Worm (Caenorhabditis elegans): ENCODE measurements around the gene T23F11.4.

The T23F11.4 gene

ce11 chrIII:4693281-4693680 is 28.1 kb upstream of the T23F11.4 start, which contains the start of gene nifk-1 (continued):
- no peak for TF ChIP-seq ZK337.2 (GFP tag; IDR thresholded peaks at IDR 0.05)
- TF ChIP-seq ceh-32 (tag; optimal IDR thresholded peaks at IDR 0.05; ENCODE audit: poor library complexity): no peak
- peak; percentile 70 for TF ChIP-seq aha-1 (tag)
- no peak for TF ChIP-seq egl-27 (tag; optimal IDR thresholded peaks at IDR 0.05)
- TF ChIP-seq dpl-1 (GFP tag; optimal IDR thresholded peaks at IDR 0.05): peak; percentile 80
- peak; percentile 58 for TF ChIP-seq hmg-1.1 (GFP tag; IDR thresholded peaks at IDR 0.05)
- TF ChIP-seq spr-3 (GFP tag; optimal IDR thresholded peaks at IDR 0.05): no peak
- no peak for TF ChIP-seq mdt-29 (GFP tag; IDR thresholded peaks at IDR 0.05)
- 0 out of 2 replicates have a peak, but pooled peaks have one; percentile 23 for TF ChIP-seq lin-1 (GFP tag; IDR thresholded peaks at IDR 0.05)
- peak; percentile 77 for TF ChIP-seq lin-38 (GFP tag; IDR thresholded peaks at IDR 0.05)
- no peak for TF ChIP-seq pha-4 (GFP tag; IDR thresholded peaks at IDR 0.05)
- TF ChIP-seq pha-4 (tag; optimal IDR thresholded peaks at IDR 0.05): peak; percentile 74
- TF ChIP-seq unc-62 (GFP tag; optimal IDR thresholded peaks at IDR 0.05 in 1 of 2): no peak
- TF ChIP-seq unc-62 (tag; optimal IDR thresholded peaks at IDR 0.05): no peak
- TF ChIP-seq T20F7.1 (GFP tag; optimal IDR thresholded peaks at IDR 0.05): peak; percentile 70
- no peak for TF ChIP-seq vab-7 (GFP tag; IDR thresholded peaks at IDR 0.05)
- TF ChIP-seq mep-1 (tag; optimal IDR thresholded peaks at IDR 0.05): peak; percentile 83
- TF ChIP-seq hlh-11 (tag; optimal IDR thresholded peaks at IDR 0.05): peak; percentile 80
- peak; percentile 87 to 99 for TF ChIP-seq hif-1 (tag; optimal IDR thresholded peaks at IDR 0.05)
- no peak for TF ChIP-seq nhr-76 (tag; optimal IDR thresholded peaks at IDR 0.05)
- peak in 1 of 2 experiments; percentile 55 for TF ChIP-seq daf-16 (GFP tag; optimal IDR thresholded peaks at IDR 0.05)
- TF ChIP-seq daf-16 (tag; optimal IDR thresholded peaks at IDR 0.05): peak; percentile 94
- TF ChIP-seq fos-1 (tag; optimal IDR thresholded peaks at IDR 0.05): no peak
- no peak for TF ChIP-seq lin-39 (tag; optimal IDR thresholded peaks at IDR 0.05)

ce11 chrIII:4689595-4689994 is 24.4 kb upstream of the T23F11.4 start:
- TF ChIP-seq nhr-25 (tag; optimal IDR thresholded peaks at IDR 0.05; ENCODE audit: borderline replicate concordance, insufficient read depth) (no peak), D1046.2 (GFP tag; IDR thresholded peaks at IDR 0.05) (peak; percentile 84), ztf-7 (tag; optimal IDR thresholded peaks at IDR 0.05) (peak; percentile 75), lin-13 (GFP tag; optimal IDR thresholded peaks at IDR 0.05) (peak; percentile 62), fkh-10 (GFP tag; optimal IDR thresholded peaks at IDR 0.05) (no peak), Y5F2A.4 (GFP tag; optimal IDR thresholded peaks at IDR 0.05) (peak; percentile 75), nhr-11 (tag; optimal IDR thresholded peaks at IDR 0.05) (peak; percentile 53), aly-2 (tag; optimal IDR thresholded peaks at IDR 0.05) (peak; percentile 40), lin-39 (tag; optimal IDR thresholded peaks at IDR 0.05) (no peak), F37D6.2 (tag; optimal IDR thresholded peaks at IDR 0.05) (peak; percentile 30), lim-7 (GFP tag; IDR thresholded peaks at IDR 0.05) (peak; percentile 96), mdt-29 (GFP tag; IDR thresholded peaks at IDR 0.05) (peak; percentile 84; the same call in 1 of the 2 replicates), ces-1 (GFP tag; optimal IDR thresholded peaks at IDR 0.05) (no peak), zag-1 (tag; optimal IDR thresholded peaks at IDR 0.05) (no peak), dmd-8 (GFP tag; IDR thresholded peaks at IDR 0.05) (peak; percentile 93), sdz-12 (GFP tag; optimal IDR thresholded peaks at IDR 0.05) (peak; percentile 87), zip-11 (GFP tag; IDR thresholded peaks at IDR 0.05) (peak; percentile 71; the same call in 1 of the 2 replicates), spr-3 (GFP tag; optimal IDR thresholded peaks at IDR 0.05) (peak; percentile 83), nhr-76 (tag; optimal IDR thresholded peaks at IDR 0.05) (no peak), hlh-30 (tag; optimal IDR thresholded peaks at IDR 0.05; ENCODE audit: insufficient read depth) (peak; percentile 87), R02D3.7 (tag; optimal IDR thresholded peaks at IDR 0.05) (peak; percentile 36), daf-12 (tag; optimal IDR thresholded peaks at IDR 0.05) (no peak), nhr-102 (tag; optimal IDR thresholded peaks at IDR 0.05) (peak; percentile 59), egl-27 (tag; optimal IDR thresholded peaks at IDR 0.05) (no peak), zfp-3 (GFP tag; conservative IDR thresholded peaks at IDR 0.05) (peak; percentile 86), madf-5 (GFP tag; IDR thresholded peaks at IDR 0.05) (peak; percentile 59 to 88; a peak in 2 of 4 replicates), unc-39 (tag; optimal IDR thresholded peaks at IDR 0.05) (no peak), F44E2.7 (GFP tag; IDR thresholded peaks at IDR 0.05) (peak; percentile 78; the same call in 1 of the 2 replicates), nhr-10 (tag; optimal IDR thresholded peaks at IDR 0.05) (no peak), jun-1 (tag; optimal IDR thresholded peaks at IDR 0.05) (peak; percentile 28), madf-9 (GFP tag; conservative IDR thresholded peaks at IDR 0.05) (peak; percentile 82), nhr-41 (GFP tag; IDR thresholded peaks at IDR 0.05) (peak; percentile 91), lin-38 (GFP tag; IDR thresholded peaks at IDR 0.05) (peak; percentile 83)
